Fruit fly (Drosophila melanogaster) S2 (cell line): ENCODE results near the gene mbm.

Source experiments
- CG8478 ChIP-seq: fragments of >200 bp; optimal IDR thresholded peaks from 2 replicates; lab custom pipeline; 2018
- CTCF ChIP-seq, 2 experiments: fragments of >200 bp; optimal IDR thresholded peaks; 2 replicates each; lab custom pipeline; 2018

DNA sequence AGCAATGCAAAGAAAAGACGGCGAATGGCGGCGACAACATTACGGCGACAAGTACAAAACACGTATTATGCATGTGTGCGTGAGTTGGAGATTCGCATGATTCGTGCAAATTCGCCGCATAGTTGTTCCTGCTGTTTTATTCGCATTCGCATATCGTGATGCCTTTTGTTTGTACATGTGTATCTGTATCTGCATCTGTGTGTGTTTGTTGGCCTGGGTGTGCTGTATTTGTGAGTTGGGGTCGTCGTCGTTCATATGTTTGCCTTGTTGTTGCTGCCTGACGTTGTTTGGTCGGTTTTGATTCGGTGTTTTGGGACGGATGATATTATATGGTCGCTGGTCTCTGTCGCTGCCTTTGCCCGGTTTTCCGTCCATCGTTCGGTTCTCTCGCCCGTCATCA, 26.1 kb downstream of the mbm start:
- TF ChIP-seq CTCF (optimal IDR thresholded peaks at IDR 0.05; lab: Kevin White, UChicago) (no peak), CG8478 (no peak)
